Worm (Caenorhabditis elegans) whole organism, L1 larva: ENCODE measurements around the gene clc-3.

ENCODE experiments used
- efl-1 ChIP-seq, 4 experiments: fragments of 150-350 bp; optimal IDR thresholded peaks in 3 of 4; peaks in 1 of 4; 1 replicate in 1 of 4; 2 replicates in 3 of 4; lab custom pipeline; 2014; ENCODE audit warnings: missing biosample characterization in 2 of 4, missing genetic modification characterization in 2 of 4, missing genetic modification reagents in 2 of 4
- egl-27 ChIP-seq, 2 experiments: fragments of 150-350 bp in 1 of 2; sonication (generic microtip); optimal IDR thresholded peaks; 3 replicates each; lab custom pipeline; 2017 to 2018; ENCODE audit warnings: missing biosample characterization in 2 of 2, missing genetic modification characterization in 2 of 2, missing genetic modification reagents in 2 of 2
- lin-15B ChIP-seq: fragments of 150-350 bp; sonication (generic microtip); optimal IDR thresholded peaks from 3 replicates; lab custom pipeline; 2014; ENCODE audit warnings: missing biosample characterization, missing genetic modification characterization
- lsy-2 ChIP-seq, 2 experiments: fragments of 150-350 bp; optimal IDR thresholded peaks; 2 replicates each; lab custom pipeline; 2014; ENCODE audit warnings: missing biosample characterization in 2 of 2, missing genetic modification characterization in 2 of 2
- mdl-1 ChIP-seq, 2 experiments: fragments of 150-350 bp; optimal IDR thresholded peaks; 2 replicates each; lab custom pipeline; 2014 to 2017; ENCODE audit warnings: missing biosample characterization in 2 of 2, missing genetic modification characterization in 2 of 2, inconsistent platforms in 1 of 2
- mep-1 ChIP-seq: fragments of 150-350 bp; optimal IDR thresholded peaks from 2 replicates; lab custom pipeline; 2014; ENCODE audit warnings: missing biosample characterization, missing genetic modification characterization
- nhr-237 ChIP-seq: fragments of 150-350 bp; optimal IDR thresholded peaks from 2 replicates; lab custom pipeline; 2014; ENCODE audit warnings: missing biosample characterization, missing genetic modification characterization
- nhr-77 ChIP-seq: fragments of 150-350 bp; optimal IDR thresholded peaks from 2 replicates; lab custom pipeline; 2014; ENCODE audit warnings: missing biosample characterization, missing genetic modification characterization
- pqm-1 ChIP-seq: sonication (generic microtip); optimal IDR thresholded peaks from 3 replicates; lab custom pipeline; 2017; ENCODE audit warnings: missing biosample characterization, missing genetic modification characterization
- snpc-4 ChIP-seq: fragments of 150-350 bp; optimal IDR thresholded peaks from 2 replicates; lab custom pipeline; 2014; ENCODE audit warnings: missing biosample characterization, missing genetic modification characterization
- sox-4 ChIP-seq: sonication (generic microtip); optimal IDR thresholded peaks from 2 replicates; lab custom pipeline; 2016; ENCODE audit warnings: missing genetic modification characterization, missing compliant biosample characterization
- unc-62 ChIP-seq: fragments of 150-350 bp; optimal IDR thresholded peaks from 2 replicates; lab custom pipeline; 2014; ENCODE audit warnings: missing biosample characterization, missing genetic modification reagents, missing genetic modification characterization
- vab-15 ChIP-seq: sonication (generic microtip); optimal IDR thresholded peaks from 2 replicates; lab custom pipeline; 2017; ENCODE audit warnings: missing genotype, mild to moderate bottlenecking, missing genetic modification characterization, missing compliant biosample characterization

- TF ChIP-seq lsy-2 (tag; optimal IDR thresholded peaks at IDR 0.05; lab: Kevin White, UChicago): no peak
- TF ChIP-seq vab-15 (tag; lab: Kevin White, UChicago): no peak
- TF ChIP-seq efl-1 (optimal IDR thresholded peaks at IDR 0.05; lab: Kevin White, UChicago): no peak
- peak in 1 of 2 experiments; percentile 66 for TF ChIP-seq efl-1 (GFP tag; optimal IDR thresholded peaks at IDR 0.05 in 1 of 2; lab: Kevin White, UChicago)
- TF ChIP-seq mdl-1 (tag; optimal IDR thresholded peaks at IDR 0.05; lab: Kevin White, UChicago): no peak
- TF ChIP-seq nhr-237 (tag; lab: Kevin White, UChicago): no peak
- TF ChIP-seq mep-1: no peak
- TF ChIP-seq pqm-1: no peak
- no peak for TF ChIP-seq lin-15B
- TF ChIP-seq nhr-77 (tag; lab: Kevin White, UChicago): no peak
- TF ChIP-seq snpc-4 (tag; lab: Kevin White, UChicago): no peak
- no peak for TF ChIP-seq sox-4 (tag; lab: Kevin White, UChicago)
- TF ChIP-seq unc-62: no peak
- no peak for TF ChIP-seq egl-27 (tag; optimal IDR thresholded peaks at IDR 0.05; lab: Kevin White, UChicago)
These were observed 37.1 kb upstream of the clc-3 start, which contains the start of gene unc-78 for ce11 chrX:3411565-3412022.
